Fruit fly (Drosophila melanogaster) whole organism, embryonic: ENCODE data around the gene Ctr9.

Source experiments
- Atf6 ChIP-seq: fragments of 200-800 bp; sonication (Bioruptor generic); IDR thresholded peaks from 2 replicates; pipeline ENCODE4 v1.3.6; 2022; ENCODE audit warnings: missing biosample characterization, missing genetic modification characterization
- CG10979 ChIP-seq: fragments of 200-800 bp; sonication (Bioruptor generic); optimal IDR thresholded peaks from 2 replicates; lab custom pipeline; 2018; ENCODE audit warnings: missing biosample characterization, mild to moderate bottlenecking, missing genetic modification characterization, moderate library complexity
- CG11085 ChIP-seq: fragments of 200-800 bp; sonication (Bioruptor generic); IDR thresholded peaks from 2 replicates; pipeline ENCODE4 v1.3.6; 2022; ENCODE audit warnings: missing biosample characterization, missing genetic modification characterization
- CG11247 ChIP-seq: fragments of 200-800 bp; sonication (Bioruptor generic); IDR thresholded peaks from 2 replicates; pipeline ENCODE4 v1.3.6; 2022; ENCODE audit warnings: missing biosample characterization, missing genetic modification characterization
- CG12071 ChIP-seq: fragments of 200-800 bp; sonication (Bioruptor generic); optimal IDR thresholded peaks from 3 replicates; lab custom pipeline; 2018; ENCODE audit warnings: missing biosample characterization, mild to moderate bottlenecking, missing genetic modification characterization
- CG12299 ChIP-seq: fragments of 200-800 bp; sonication (Bioruptor generic); optimal IDR thresholded peaks from 2 replicates; lab custom pipeline; 2018; ENCODE audit warnings: missing biosample characterization, mild to moderate bottlenecking, missing genetic modification characterization
- CG15514 ChIP-seq: fragments of 200-800 bp; sonication (Bioruptor generic); optimal IDR thresholded peaks from 3 replicates; lab custom pipeline; 2017; ENCODE audit warnings: missing biosample characterization, missing genetic modification characterization, mild to moderate bottlenecking, moderate library complexity, missing genetic modification reagents
- CG16813 ChIP-seq: fragments of 200-800 bp; sonication (Bioruptor generic); IDR thresholded peaks from 3 replicates; pipeline ENCODE4 v1.3.6; 2022; ENCODE audit warnings: missing biosample characterization, missing genetic modification characterization; ENCODE audit not compliant: partially characterized antibody
- CG16815 ChIP-seq: fragments of 200-800 bp; sonication (Bioruptor generic); optimal IDR thresholded peaks from 3 replicates; lab custom pipeline; 2017; ENCODE audit warnings: missing biosample characterization, mild to moderate bottlenecking, missing genetic modification characterization
- CG17568 ChIP-seq: fragments of 200-800 bp; sonication (Bioruptor generic); optimal IDR thresholded peaks from 2 replicates; lab custom pipeline; 2018; ENCODE audit warnings: missing biosample characterization, mild to moderate bottlenecking, missing genetic modification characterization, moderate library complexity
- CG2202 ChIP-seq: fragments of 200-800 bp; sonication (Bioruptor generic); optimal IDR thresholded peaks from 2 replicates; lab custom pipeline; 2018; ENCODE audit warnings: missing biosample characterization, mild to moderate bottlenecking, missing genetic modification characterization
- CG3065 ChIP-seq: fragments of 200-800 bp; sonication (Bioruptor generic); optimal IDR thresholded peaks from 2 replicates; lab custom pipeline; 2016; ENCODE audit warnings: missing biosample characterization, missing genetic modification characterization
- CG31441 ChIP-seq: fragments of 200-800 bp; sonication (Bioruptor generic); IDR thresholded peaks from 2 replicates; pipeline ENCODE4 v1.3.6; 2022; ENCODE audit warnings: missing biosample characterization, missing genetic modification characterization
- CG3281 ChIP-seq: fragments of 200-800 bp; sonication (Bioruptor generic); optimal IDR thresholded peaks from 3 replicates; lab custom pipeline; 2017; ENCODE audit warnings: missing biosample characterization, mild to moderate bottlenecking, missing genetic modification characterization
- CG3407 ChIP-seq: fragments of 200-800 bp; sonication (Bioruptor generic); optimal IDR thresholded peaks from 2 replicates; lab custom pipeline; 2018; ENCODE audit warnings: missing biosample characterization, mild to moderate bottlenecking, missing genetic modification characterization
- CG4282 ChIP-seq: fragments of 200-800 bp; sonication (Bioruptor generic); optimal IDR thresholded peaks from 2 replicates; lab custom pipeline; 2016; ENCODE audit warnings: missing biosample characterization, missing genetic modification characterization
- CG4854 ChIP-seq: fragments of 200-800 bp; sonication (Bioruptor generic); optimal IDR thresholded peaks from 2 replicates; lab custom pipeline; 2016; ENCODE audit warnings: missing biosample characterization, missing genetic modification characterization, inconsistent platforms
- CG7745 ChIP-seq: fragments of 200-800 bp; sonication (Bioruptor generic); optimal IDR thresholded peaks from 2 replicates; lab custom pipeline; 2018; ENCODE audit warnings: missing biosample characterization, mild to moderate bottlenecking, missing genetic modification characterization, moderate library complexity
- CG8359 ChIP-seq: fragments of 200-800 bp; sonication (Bioruptor generic); optimal IDR thresholded peaks from 2 replicates; lab custom pipeline; 2017; ENCODE audit warnings: missing biosample characterization, mild to moderate bottlenecking, missing genetic modification characterization, borderline replicate concordance
- CG8388 ChIP-seq: fragments of 200-800 bp; sonication (Bioruptor generic); optimal IDR thresholded peaks from 2 replicates; lab custom pipeline; 2019; ENCODE audit warnings: missing biosample characterization, mild to moderate bottlenecking, missing genetic modification characterization, moderate library complexity
- D19B ChIP-seq: fragments of 200-800 bp; sonication (Bioruptor generic); optimal IDR thresholded peaks from 2 replicates; lab custom pipeline; 2017; ENCODE audit warnings: missing biosample characterization, mild to moderate bottlenecking, missing genetic modification characterization
- Dfd ChIP-seq, 2 experiments: fragments of >200 bp; optimal IDR thresholded peaks; 2 replicates each; lab custom pipeline; 2017; ENCODE audit warnings: missing biosample characterization in 2 of 2, missing genetic modification characterization in 2 of 2
- Ets97D ChIP-seq: fragments of 200-800 bp; sonication (Bioruptor generic); optimal IDR thresholded peaks from 3 replicates; lab custom pipeline; 2016; ENCODE audit warnings: missing biosample characterization, missing genetic modification characterization
- Fer2 ChIP-seq: fragments of 200-800 bp; sonication (Bioruptor generic); optimal IDR thresholded peaks from 2 replicates; lab custom pipeline; 2018; ENCODE audit warnings: missing biosample characterization, mild to moderate bottlenecking, missing genetic modification characterization, moderate library complexity
- Gsc ChIP-seq: fragments of 200-800 bp; sonication (Bioruptor generic); IDR thresholded peaks from 2 replicates; pipeline ENCODE4 v1.3.6; 2022; ENCODE audit warnings: missing biosample characterization, missing genetic modification characterization
- Hey ChIP-seq: fragments of 200-800 bp; sonication (Bioruptor generic); optimal IDR thresholded peaks from 3 replicates; lab custom pipeline; 2018; ENCODE audit warnings: missing biosample characterization, mild to moderate bottlenecking, missing genetic modification characterization
- Med ChIP-seq: fragments of 200-800 bp; sonication (Bioruptor generic); peaks from one replicate; lab custom pipeline; 2016; ENCODE audit warnings: missing biosample characterization, missing genetic modification characterization, mild to moderate bottlenecking, inconsistent platforms, moderate library complexity
- NfI ChIP-seq: fragments of 200-800 bp; sonication (Bioruptor generic); optimal IDR thresholded peaks from 3 replicates; lab custom pipeline; 2018; ENCODE audit warnings: missing biosample characterization, mild to moderate bottlenecking, missing genetic modification characterization, moderate library complexity
- Optix ChIP-seq: fragments of 200-800 bp; sonication (Bioruptor generic); IDR thresholded peaks from 3 replicates; pipeline ENCODE4 v1.3.6; 2022; ENCODE audit warnings: missing biosample characterization, missing genetic modification characterization
- Ptx1 ChIP-seq: fragments of 200-800 bp; sonication (Bioruptor generic); IDR thresholded peaks from 2 replicates; pipeline ENCODE4 v1.3.6; 2022; ENCODE audit warnings: missing biosample characterization, missing genetic modification characterization
- Xbp1 ChIP-seq: fragments of 200-800 bp; sonication (Bioruptor generic); optimal IDR thresholded peaks from 3 replicates; lab custom pipeline; 2016; ENCODE audit warnings: missing biosample characterization, mild to moderate bottlenecking, missing genetic modification characterization
- YL-1 ChIP-seq: fragments of 200-800 bp; sonication (Bioruptor generic); optimal IDR thresholded peaks from 3 replicates; lab custom pipeline; 2017; ENCODE audit warnings: missing biosample characterization, mild to moderate bottlenecking, missing genetic modification characterization
- cad ChIP-seq: fragments of >200 bp; optimal IDR thresholded peaks from 2 replicates; lab custom pipeline; 2017; ENCODE audit warnings: missing biosample characterization, missing genetic modification characterization
- crc ChIP-seq: fragments of 200-800 bp; sonication (Bioruptor generic); optimal IDR thresholded peaks from 2 replicates; lab custom pipeline; 2016; ENCODE audit warnings: missing biosample characterization, missing genetic modification characterization
- fd64A ChIP-seq: fragments of 200-800 bp; sonication (Bioruptor generic); optimal IDR thresholded peaks from 3 replicates; lab custom pipeline; 2018; ENCODE audit warnings: missing biosample characterization, mild to moderate bottlenecking, missing genetic modification characterization
- gro ChIP-seq: fragments of 200-800 bp; sonication (Bioruptor generic); optimal IDR thresholded peaks from 2 replicates; lab custom pipeline; 2016; ENCODE audit warnings: missing biosample characterization, missing genetic modification characterization
- klu ChIP-seq: fragments of 200-800 bp; sonication (Bioruptor generic); IDR thresholded peaks from 2 replicates; pipeline ENCODE4 v1.3.6; 2022; ENCODE audit warnings: missing biosample characterization, missing genetic modification characterization
- nmo ChIP-seq: fragments of 200-800 bp; sonication (Bioruptor generic); optimal IDR thresholded peaks from 2 replicates; lab custom pipeline; 2018; ENCODE audit warnings: missing biosample characterization, mild to moderate bottlenecking, missing genetic modification characterization, moderate library complexity
- oc ChIP-seq: fragments of 200-800 bp; sonication (Bioruptor generic); optimal IDR thresholded peaks from 2 replicates; lab custom pipeline; 2018; ENCODE audit warnings: missing biosample characterization, mild to moderate bottlenecking, missing genetic modification characterization, moderate library complexity
- odd ChIP-seq: fragments of 200-800 bp; sonication (Bioruptor generic); optimal IDR thresholded peaks from 2 replicates; lab custom pipeline; 2017; ENCODE audit warnings: missing biosample characterization, mild to moderate bottlenecking, missing genetic modification characterization
- ro ChIP-seq: fragments of 200-800 bp; sonication (Bioruptor generic); IDR thresholded peaks from 2 replicates; pipeline ENCODE4 v1.3.6; 2022; ENCODE audit warnings: missing biosample characterization, missing genetic modification characterization
- sc ChIP-seq, 3 experiments: fragments of >200 bp in 2 of 3; fragments of 200-800 bp in 1 of 3; sonication (Bioruptor generic) in 1 of 3; optimal IDR thresholded peaks; 2 replicates in 2 of 3; 3 replicates in 1 of 3; lab custom pipeline; 2017; ENCODE audit warnings: mild to moderate bottlenecking in 1 of 3, missing biosample characterization in 1 of 3, missing genetic modification characterization in 1 of 3, missing genetic modification reagents in 1 of 3
- slp2 ChIP-seq: fragments of 200-800 bp; sonication (Bioruptor generic); optimal IDR thresholded peaks from 2 replicates; lab custom pipeline; 2016; ENCODE audit warnings: missing biosample characterization, missing genetic modification characterization
- sr ChIP-seq: fragments of 200-800 bp; sonication (Bioruptor generic); IDR thresholded peaks from 3 replicates; pipeline ENCODE4 v1.3.6; 2022; ENCODE audit warnings: missing biosample characterization, missing genetic modification characterization
- tap ChIP-seq: fragments of 200-800 bp; optimal IDR thresholded peaks from 3 replicates; lab custom pipeline; 2019; ENCODE audit warnings: missing biosample characterization, mild to moderate bottlenecking, missing genetic modification characterization, moderate library complexity
- tgo ChIP-seq: fragments of 200-800 bp; sonication (Bioruptor generic); IDR thresholded peaks from 3 replicates; pipeline ENCODE4 v1.3.6; 2022; ENCODE audit warnings: missing biosample characterization, missing genetic modification characterization
- tio ChIP-seq: fragments of 200-800 bp; sonication (Bioruptor generic); optimal IDR thresholded peaks from 2 replicates; lab custom pipeline; 2017; ENCODE audit warnings: missing biosample characterization, missing genetic modification characterization, inconsistent platforms
- tx ChIP-seq: fragments of 200-800 bp; sonication (Bioruptor generic); optimal IDR thresholded peaks from 2 replicates; lab custom pipeline; 2016; ENCODE audit warnings: missing biosample characterization, missing genetic modification characterization
- vvl ChIP-seq: fragments of 200-800 bp; sonication (Bioruptor generic); IDR thresholded peaks from 2 replicates; pipeline ENCODE4 v1.3.6; 2022; ENCODE audit warnings: missing biosample characterization, missing genetic modification characterization
- wek ChIP-seq: fragments of 200-800 bp; sonication (Bioruptor generic); optimal IDR thresholded peaks from 3 replicates; lab custom pipeline; 2018; ENCODE audit warnings: missing biosample characterization, mild to moderate bottlenecking, missing genetic modification characterization, moderate library complexity

Ctr9 gene

DNA sequence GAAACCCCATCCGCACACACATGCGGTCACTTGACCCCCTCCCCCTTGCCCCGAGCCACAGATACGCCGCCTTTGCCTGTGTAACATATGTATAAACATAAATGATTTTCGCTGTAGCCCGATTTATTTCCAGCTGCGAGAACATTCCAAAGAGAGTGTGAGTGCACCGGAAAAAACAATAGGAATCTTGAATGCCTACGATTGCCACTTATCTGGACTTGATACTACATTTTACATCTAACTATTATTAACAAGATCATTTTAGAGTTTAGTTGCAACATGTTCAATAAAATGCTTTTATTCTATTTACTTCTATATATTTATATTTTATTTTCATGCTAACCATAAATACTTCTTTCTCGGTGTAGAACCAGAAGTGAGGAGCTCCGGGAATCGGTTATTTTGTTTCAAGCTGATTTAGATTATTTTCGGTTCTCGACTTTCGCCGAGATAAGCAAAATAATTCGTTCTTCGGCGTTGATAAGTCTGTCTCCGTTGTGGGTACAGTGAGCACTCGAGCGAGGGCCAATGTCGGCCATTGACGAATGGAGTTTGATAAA lies 6.9 kb upstream of the Ctr9 start (continued):
- peak; percentile 76 for TF ChIP-seq CG16815 (GFP tag; lab: Kevin White, UChicago)
- peak; percentile 62 for TF ChIP-seq CG8359 (GFP tag; lab: Kevin White, UChicago)
- peak; percentile 92 for TF ChIP-seq vvl (GFP tag; lab: Robert Waterston, UW)
- TF ChIP-seq CG17568 (GFP tag; lab: Kevin White, UChicago): no peak
- TF ChIP-seq CG2202 (tag; lab: Kevin White, UChicago): peak; percentile 71
- TF ChIP-seq YL-1 (GFP tag; lab: Kevin White, UChicago): peak; percentile 48
- peak; percentile 43 for TF ChIP-seq CG15514
- no peak for TF ChIP-seq tx (GFP tag; lab: Kevin White, UChicago)
- peak; percentile 65 for TF ChIP-seq fd64A (GFP tag; lab: Kevin White, UChicago)
- TF ChIP-seq klu (GFP tag; lab: Robert Waterston, UW): peak; percentile 27; the same call in 1 of the 2 replicates
- TF ChIP-seq CG31441 (GFP tag; lab: Robert Waterston, UW): peak; percentile 97
- peak; percentile 74 for TF ChIP-seq CG3407
- peak; percentile 61; the same call in 1 of the 2 replicates for TF ChIP-seq ro
- TF ChIP-seq Gsc (GFP tag; lab: Robert Waterston, UW): peak; percentile 58
- no peak for TF ChIP-seq CG11085
- no peak for TF ChIP-seq CG7745 (tag; lab: Kevin White, UChicago)
- peak; percentile 88 for TF ChIP-seq CG8388 (GFP tag; lab: Kevin White, UChicago)
- TF ChIP-seq CG12071 (GFP tag; lab: Kevin White, UChicago): no peak
- TF ChIP-seq CG12299 (tag; lab: Kevin White, UChicago): peak; percentile 67
- peak; percentile 25 for TF ChIP-seq CG4854 (GFP tag; lab: Kevin White, UChicago)
- peak; percentile 29 for TF ChIP-seq CG3065
- no peak for TF ChIP-seq sc (optimal IDR thresholded peaks at IDR 0.05; lab: Kevin White, UChicago)
- peak; percentile 79 for TF ChIP-seq sc (GFP tag; optimal IDR thresholded peaks at IDR 0.05; lab: Kevin White, UChicago)
- no peak for TF ChIP-seq tio (GFP tag; lab: Kevin White, UChicago)
- peak; percentile 80 for TF ChIP-seq Ptx1 (GFP tag; lab: Robert Waterston, UW)
- TF ChIP-seq tap: peak; percentile 86
- TF ChIP-seq Atf6 (GFP tag; lab: Robert Waterston, UW): peak; percentile 77
- TF ChIP-seq CG11247 (GFP tag; lab: Robert Waterston, UW): peak; percentile 60; the same call in 1 of the 2 replicates
- TF ChIP-seq wek (GFP tag; lab: Kevin White, UChicago): peak; percentile 11
- TF ChIP-seq gro (GFP tag; lab: Kevin White, UChicago): no peak
- TF ChIP-seq crc: no peak
- peak; percentile 72 for TF ChIP-seq NfI
- TF ChIP-seq nmo (GFP tag; lab: Kevin White, UChicago): peak; percentile 90
- TF ChIP-seq sr (GFP tag; lab: Robert Waterston, UW): no peak
- TF ChIP-seq Fer2 (tag; lab: Kevin White, UChicago): peak; percentile 57
- TF ChIP-seq Ets97D (GFP tag; lab: Kevin White, UChicago): peak; percentile 19
- peak; percentile 84 for TF ChIP-seq CG3281 (GFP tag; lab: Kevin White, UChicago)
- no peak for TF ChIP-seq Dfd (GFP tag; optimal IDR thresholded peaks at IDR 0.05; lab: Kevin White, UChicago)
- peak; percentile 93 for TF ChIP-seq CG10979
- TF ChIP-seq cad (GFP tag; lab: Kevin White, UChicago): no peak
- TF ChIP-seq tgo (GFP tag; lab: Robert Waterston, UW): peak; percentile 79
- no peak for TF ChIP-seq Hey (tag; lab: Kevin White, UChicago)
- TF ChIP-seq Xbp1: peak; percentile 76
- TF ChIP-seq Med (GFP tag; lab: Kevin White, UChicago): peak; percentile 74
- peak; percentile 22 for TF ChIP-seq slp2 (GFP tag; lab: Kevin White, UChicago)
- no peak for TF ChIP-seq CG16813
- peak; percentile 80 for TF ChIP-seq odd (GFP tag; lab: Kevin White, UChicago)
- no peak; the same call in 2 of the 3 replicates for TF ChIP-seq Optix (GFP tag; lab: Robert Waterston, UW)
- TF ChIP-seq oc: peak; percentile 78
- TF ChIP-seq CG4282 (GFP tag; lab: Kevin White, UChicago): no peak
- TF ChIP-seq D19B (GFP tag; lab: Kevin White, UChicago): peak; percentile 18
